Worm (Caenorhabditis elegans) whole organism, early embryonic: ENCODE results near the gene C49H3.3.

Experiments used
- B0310.2 ChIP-seq: sonication (generic microtip); optimal IDR thresholded peaks from 2 replicates; lab custom pipeline; 2016; ENCODE audit warnings: mild to moderate bottlenecking, missing genetic modification characterization, missing compliant biosample characterization
- F13C5.2 ChIP-seq: sonication (generic microtip); optimal IDR thresholded peaks from 2 replicates; lab custom pipeline; 2017; ENCODE audit warnings: mild to moderate bottlenecking, missing genetic modification characterization, inconsistent platforms, missing compliant biosample characterization
- aly-1 ChIP-seq: sonication (generic microtip); optimal IDR thresholded peaks from 2 replicates; lab custom pipeline; 2016; ENCODE audit warnings: missing genetic modification characterization, missing compliant biosample characterization
- ama-1 ChIP-seq: fragments of 150-350 bp; optimal IDR thresholded peaks from 2 replicates; lab custom pipeline; 2014
- ceh-13 ChIP-seq: fragments of 200-800 bp; sonication (Bioruptor generic); optimal IDR thresholded peaks from 2 replicates; lab custom pipeline; 2018; ENCODE audit warnings: mild to moderate bottlenecking, missing genetic modification characterization, missing compliant biosample characterization
- ceh-36 ChIP-seq: sonication (generic microtip); optimal IDR thresholded peaks from 2 replicates; lab custom pipeline; 2016; ENCODE audit warnings: missing genetic modification characterization, inconsistent platforms, missing compliant biosample characterization
- ets-7 ChIP-seq: sonication (generic microtip); optimal IDR thresholded peaks from 2 replicates; lab custom pipeline; 2016; ENCODE audit warnings: missing genotype, missing genetic modification characterization, missing compliant biosample characterization
- flt-1 ChIP-seq: fragments of 200-800 bp; sonication (Bioruptor generic); IDR thresholded peaks from 2 replicates; pipeline ENCODE4 v1.3.6; 2022; ENCODE audit warnings: missing genetic modification characterization, missing compliant biosample characterization
- hmbx-1 ChIP-seq: sonication (generic microtip); optimal IDR thresholded peaks from 2 replicates; lab custom pipeline; 2016; ENCODE audit warnings: mild to moderate bottlenecking, missing genetic modification characterization, missing compliant biosample characterization
- hmg-4 ChIP-seq: fragments of 200-800 bp; sonication (Bioruptor generic); optimal IDR thresholded peaks from 2 replicates; lab custom pipeline; 2018; ENCODE audit warnings: mild to moderate bottlenecking, missing genetic modification characterization, missing compliant biosample characterization
- hnd-1 ChIP-seq: sonication (generic microtip); optimal IDR thresholded peaks from 2 replicates; lab custom pipeline; 2016; ENCODE audit warnings: missing genetic modification characterization, missing compliant biosample characterization
- pes-1 ChIP-seq: fragments of 200-800 bp; sonication (Bioruptor generic); IDR thresholded peaks from 2 replicates; pipeline ENCODE4 v1.3.6; 2022; ENCODE audit warnings: missing genetic modification reagents, missing genetic modification characterization, missing compliant biosample characterization
- scrt-1 ChIP-seq: fragments of 200-800 bp; sonication (Bioruptor generic); IDR thresholded peaks from 2 replicates; pipeline ENCODE4 v1.3.6; 2022; ENCODE audit warnings: missing genetic modification characterization, missing compliant biosample characterization
- sea-1 ChIP-seq: fragments of 200-800 bp; sonication (Bioruptor generic); conservative IDR thresholded peaks from 2 replicates; pipeline ENCODE4 v1.3.6; 2022; ENCODE audit warnings: missing genetic modification characterization, missing compliant biosample characterization
- tbx-11 ChIP-seq: fragments of 200-800 bp; sonication (Bioruptor generic); IDR thresholded peaks from 2 replicates; pipeline ENCODE4 v1.3.6; 2022; ENCODE audit warnings: missing genetic modification characterization, missing compliant biosample characterization
- tbx-37 ChIP-seq: fragments of 200-800 bp; sonication (Bioruptor generic); conservative IDR thresholded peaks from 2 replicates; pipeline ENCODE4 v1.3.6; 2022; ENCODE audit warnings: missing genetic modification reagents, missing genetic modification characterization, missing compliant biosample characterization
- tra-4 ChIP-seq: sonication (generic microtip); optimal IDR thresholded peaks from 2 replicates; lab custom pipeline; 2017; ENCODE audit warnings: missing genetic modification characterization, missing compliant biosample characterization

The C49H3.3 gene

DNA sequence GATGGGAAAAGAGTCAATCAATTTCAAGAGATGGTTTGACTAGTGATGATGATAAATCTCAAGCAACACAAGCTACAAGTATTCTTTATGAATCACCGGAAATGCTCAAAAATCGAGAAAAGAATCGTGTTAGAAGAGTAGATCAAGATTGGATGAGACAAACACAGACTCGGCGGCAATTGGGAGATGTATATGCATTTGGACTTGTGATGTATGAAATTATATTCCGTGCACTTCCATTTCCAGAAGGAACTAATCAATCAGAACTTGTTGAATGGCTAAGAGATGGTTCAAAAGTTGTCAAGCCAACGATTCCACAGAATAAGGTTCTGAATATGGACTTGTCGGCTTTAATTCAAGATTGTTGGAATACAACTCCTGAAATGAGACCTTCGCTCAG is 7.7 kb downstream of the C49H3.3 start:
- TF ChIP-seq F13C5.2 (tag; lab: Kevin White, UChicago): no peak
- TF ChIP-seq pes-1 (GFP tag; lab: Robert Waterston, UW): no peak
- TF ChIP-seq hmbx-1 (tag; lab: Kevin White, UChicago): no peak

DNA sequence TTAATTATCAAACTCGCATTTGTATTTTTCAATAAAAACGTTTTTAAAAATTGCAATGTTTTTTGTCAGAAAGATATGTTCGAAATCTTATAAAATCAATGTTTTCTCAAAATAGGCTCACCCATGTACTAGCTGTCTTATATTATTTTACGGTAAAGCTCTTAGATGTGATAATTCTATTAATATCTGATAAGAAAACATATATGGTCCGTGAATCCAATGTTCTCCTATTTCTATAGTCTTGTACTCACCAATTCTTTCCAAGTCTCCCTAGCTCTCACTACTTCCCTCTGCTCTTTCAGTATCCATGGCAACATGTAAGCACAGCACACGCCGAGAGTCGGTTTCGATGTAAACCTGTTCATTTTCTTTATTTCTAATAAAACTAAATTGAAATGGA is 9.6 kb downstream of the C49H3.3 start, which contains the start of gene bbs-2:
bbs-2 (plus strand) TSS at position 301 of the 400 bp plus-strand sequence.
- TF ChIP-seq tbx-37 (GFP tag; lab: Robert Waterston, UW) (no peak), F13C5.2 (tag; lab: Kevin White, UChicago) (no peak), ama-1 (lab: Kevin White, UChicago) (no peak), pes-1 (GFP tag; lab: Robert Waterston, UW) (no peak), scrt-1 (GFP tag; lab: Robert Waterston, UW) (no peak), tbx-11 (GFP tag; lab: Robert Waterston, UW) (no peak), ets-7 (no peak), flt-1 (no peak), hmbx-1 (tag; lab: Kevin White, UChicago) (no peak)

DNA sequence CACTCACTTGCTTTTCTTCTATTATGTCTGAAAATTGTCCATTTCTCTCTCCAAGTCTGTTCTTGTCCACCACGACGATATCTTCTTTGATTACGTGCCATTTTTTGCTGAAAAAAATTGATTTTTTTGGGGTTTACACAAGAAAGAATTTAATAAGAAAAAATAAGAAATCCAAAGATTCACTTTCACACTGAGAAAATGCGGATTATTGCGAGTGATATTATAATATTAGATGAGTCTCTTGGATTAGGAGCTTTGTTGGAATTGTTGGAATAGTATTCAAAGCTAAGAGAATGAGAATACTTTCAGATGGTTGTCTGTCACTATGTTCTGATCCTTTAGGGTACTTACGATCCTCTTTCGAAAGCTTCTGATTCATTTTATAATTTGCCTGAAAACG is 14.7 kb downstream of the C49H3.3 start, which contains the start of gene F20D12.7:
F20D12.7 (minus strand) TSS at position 101 of the 400 bp plus-strand sequence.
- no peak for TF ChIP-seq B0310.2
- TF ChIP-seq pes-1 (GFP tag; lab: Robert Waterston, UW): no peak
- TF ChIP-seq hmbx-1 (tag; lab: Kevin White, UChicago): no peak
- TF ChIP-seq tra-4: no peak
- TF ChIP-seq scrt-1 (GFP tag; lab: Robert Waterston, UW): no peak
- TF ChIP-seq hmg-4: no peak
- no peak for TF ChIP-seq ceh-13 (GFP tag; lab: Kevin White, UChicago)
- TF ChIP-seq sea-1 (GFP tag; lab: Robert Waterston, UW): no peak
- no peak for TF ChIP-seq hnd-1
- no peak for TF ChIP-seq ets-7
- TF ChIP-seq tbx-37 (GFP tag; lab: Robert Waterston, UW): no peak
- TF ChIP-seq aly-1 (tag; lab: Kevin White, UChicago): no peak
- no peak for TF ChIP-seq tbx-11 (GFP tag; lab: Robert Waterston, UW)
- TF ChIP-seq F13C5.2 (tag; lab: Kevin White, UChicago): no peak
- TF ChIP-seq ceh-36 (tag; lab: Kevin White, UChicago): no peak
- no peak for TF ChIP-seq flt-1
- TF ChIP-seq ama-1 (lab: Kevin White, UChicago): no peak

DNA sequence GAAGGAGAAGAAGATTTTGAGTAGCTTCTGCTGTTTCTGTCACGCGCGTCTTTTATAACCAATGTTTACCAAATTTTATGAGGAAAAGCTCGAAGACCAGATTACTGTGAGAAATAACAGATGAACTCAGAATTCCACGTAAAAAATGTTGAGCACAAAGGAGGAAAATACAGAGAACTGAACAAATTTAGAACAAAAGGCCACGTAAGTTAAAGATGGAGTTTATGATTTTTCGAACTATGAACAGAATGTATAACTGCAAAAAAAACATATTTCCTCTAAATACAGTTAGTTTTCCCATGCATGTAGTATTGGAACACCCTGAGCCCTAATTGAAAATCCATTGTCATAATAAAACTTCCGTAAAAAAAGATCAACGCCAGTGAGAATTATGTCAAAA is 16.8 kb downstream of the C49H3.3 start, which contains the start of gene exc-9:
exc-9 (minus strand) TSS at position 101 of the 400 bp plus-strand sequence.
- TF ChIP-seq aly-1 (tag; lab: Kevin White, UChicago): no peak

DNA sequence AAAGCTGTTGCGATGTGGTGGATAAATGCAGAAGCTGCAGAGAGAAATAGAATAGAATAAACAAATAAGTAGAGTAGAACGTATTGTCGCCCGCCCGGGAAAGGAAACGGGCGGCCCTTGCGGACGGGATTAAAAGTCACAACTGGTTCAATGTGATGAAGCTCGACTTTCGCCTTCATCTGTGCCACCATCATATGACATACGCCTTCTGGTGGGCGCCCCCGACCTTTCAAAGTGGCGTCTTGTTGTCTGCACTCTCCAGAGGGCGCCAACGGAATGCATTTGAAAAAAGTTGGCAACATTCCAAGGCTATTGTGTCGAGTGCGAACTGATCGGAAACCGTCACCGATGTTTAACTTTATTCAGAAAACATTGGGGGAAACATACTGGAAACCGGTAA is 19.1 kb downstream of the C49H3.3 start:
- TF ChIP-seq B0310.2 (no peak), pes-1 (GFP tag; lab: Robert Waterston, UW) (no peak), F13C5.2 (tag; lab: Kevin White, UChicago) (no peak), hnd-1 (no peak), ceh-13 (GFP tag; lab: Kevin White, UChicago) (no peak), tbx-11 (GFP tag; lab: Robert Waterston, UW) (no peak), sea-1 (GFP tag; lab: Robert Waterston, UW) (no peak), scrt-1 (GFP tag; lab: Robert Waterston, UW) (no peak), ets-7 (no peak), ceh-36 (tag; lab: Kevin White, UChicago) (no peak), tbx-37 (GFP tag; lab: Robert Waterston, UW) (no peak), aly-1 (tag; lab: Kevin White, UChicago) (no peak), flt-1 (no peak), hmg-4 (no peak)

DNA sequence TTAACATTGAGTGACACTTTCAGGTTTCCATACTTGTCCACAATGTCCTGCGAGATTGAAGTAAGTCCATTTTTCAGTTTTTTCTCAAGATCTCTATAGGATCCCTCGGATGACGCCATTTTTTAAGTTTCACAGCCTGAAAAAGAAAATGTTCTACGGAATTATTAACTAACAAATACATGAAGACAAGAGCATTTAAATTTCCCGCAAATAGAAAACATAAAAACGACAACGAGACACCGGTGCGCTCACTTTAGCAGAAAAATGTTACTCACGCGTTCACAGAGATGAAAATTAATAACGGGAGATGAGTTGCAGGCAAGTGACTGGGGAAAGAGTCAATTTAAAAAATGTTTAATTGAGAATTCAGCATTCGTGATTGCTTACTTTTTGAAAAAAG is 22.3 kb downstream of the C49H3.3 start, which contains the start of gene czw-1:
czw-1 (minus strand) TSS at position 369 of the 400 bp plus-strand sequence.
- no peak for TF ChIP-seq ama-1 (lab: Kevin White, UChicago)

DNA sequence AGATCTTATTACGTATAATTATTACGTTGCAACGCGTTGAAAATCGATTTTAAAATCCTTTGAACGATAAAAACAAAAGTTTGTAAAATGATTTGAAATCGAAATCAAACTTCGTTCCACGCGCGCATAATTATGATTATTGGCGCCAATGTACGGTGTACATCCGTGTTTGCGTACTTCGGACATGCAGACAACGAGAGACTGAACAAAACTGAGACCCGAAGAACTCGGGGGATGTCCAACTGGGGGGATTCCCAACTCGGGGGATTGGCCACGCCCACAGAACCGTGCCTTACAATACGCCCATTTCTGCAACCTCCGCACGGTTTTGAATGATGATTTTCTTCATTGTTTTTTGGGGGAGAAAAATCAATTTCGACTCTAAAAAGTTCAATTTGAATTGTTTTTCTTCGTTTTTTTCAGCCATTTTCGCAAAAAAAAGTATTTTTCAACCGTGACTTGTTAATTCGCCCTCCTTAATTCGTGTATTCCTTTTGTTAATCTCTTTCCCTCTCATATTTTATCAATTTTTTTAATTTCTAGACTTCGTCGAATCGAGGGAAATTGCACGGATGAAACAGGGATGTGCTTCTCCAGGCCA is 22.8 kb downstream of the C49H3.3 start, which contains the start of gene F20D12.12:
F20D12.12 (plus strand) TSS at position 542 of the 601 bp plus-strand sequence.
- TF ChIP-seq tbx-37 (GFP tag; lab: Robert Waterston, UW) (peak; percentile 54; the same call in 1 of the 2 replicates), F13C5.2 (tag; lab: Kevin White, UChicago) (peak; percentile 44), pes-1 (GFP tag; lab: Robert Waterston, UW) (peak; percentile 77), sea-1 (GFP tag; lab: Robert Waterston, UW) (0 out of 2 replicates have a peak, but pooled peaks have one; percentile 37), flt-1 (peak; percentile 30; the same call in 1 of the 2 replicates), hmg-4 (peak; percentile 40), tbx-11 (GFP tag; lab: Robert Waterston, UW) (peak; percentile 50; the same call in 1 of the 2 replicates), scrt-1 (GFP tag; lab: Robert Waterston, UW) (0 out of 2 replicates have a peak, but pooled peaks have one; percentile 57)

DNA sequence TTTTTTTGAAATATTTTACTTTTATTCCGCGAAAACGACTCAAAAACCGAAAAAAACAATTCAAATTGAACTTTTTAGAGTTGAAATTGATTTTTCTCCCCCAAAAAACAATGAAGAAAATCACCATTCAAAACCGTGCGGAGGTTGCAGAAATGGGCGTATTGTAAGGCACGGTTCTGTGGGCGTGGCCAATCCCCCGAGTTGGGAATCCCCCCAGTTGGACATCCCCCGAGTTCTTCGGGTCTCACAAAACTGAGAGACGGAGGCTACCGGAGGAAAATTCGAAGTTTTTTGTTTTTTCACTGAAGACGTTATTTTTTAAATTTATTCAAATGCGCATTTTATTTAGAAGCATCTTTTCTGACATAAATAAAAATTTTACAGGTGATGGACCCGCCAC is 24.1 kb downstream of the C49H3.3 start, which contains the start of gene mcm-3AP:
mcm-3AP (plus strand) TSS at position 383 of the 400 bp plus-strand sequence.
- peak; percentile 78 for TF ChIP-seq sea-1 (GFP tag; lab: Robert Waterston, UW)
- peak; percentile 79 for TF ChIP-seq pes-1 (GFP tag; lab: Robert Waterston, UW)
- peak; percentile 72 for TF ChIP-seq tbx-37 (GFP tag; lab: Robert Waterston, UW)
- TF ChIP-seq scrt-1 (GFP tag; lab: Robert Waterston, UW): 0 out of 2 replicates have a peak, but pooled peaks have one; percentile 37
